Worm (Caenorhabditis elegans): Measurements from ENCODE around the gene srw-12.

The srw-12 gene

DNA sequence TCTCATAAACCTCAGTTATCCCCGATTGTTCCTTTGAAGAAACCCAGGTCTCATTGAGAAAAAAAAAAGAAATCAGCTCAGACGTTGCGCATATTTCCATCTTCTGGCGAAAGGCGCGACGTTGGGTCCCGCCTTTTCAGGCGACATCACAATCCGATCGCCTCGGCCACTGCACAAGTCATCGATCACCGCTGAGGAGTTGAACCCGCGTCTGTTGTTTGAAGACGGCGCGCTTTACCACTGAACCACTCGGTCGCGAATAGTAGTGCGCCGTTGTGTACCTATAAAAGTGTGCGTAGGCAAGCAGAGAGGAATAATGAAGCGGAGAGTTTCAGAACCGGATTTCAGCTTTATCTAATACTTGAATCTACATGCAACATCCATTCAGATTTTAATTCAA is 47.5 kb downstream of the srw-12 start, which contains the start of gene Y75B12B.11 (continued):
- TF ChIP-seq xnd-1 (tag; optimal IDR thresholded peaks at IDR 0.05) (peak; percentile 61), hmg-1.2 (GFP tag; IDR thresholded peaks at IDR 0.05) (peak; percentile 85), let-526 (GFP tag; IDR thresholded peaks at IDR 0.05) (peak; percentile 94), cebp-2 (GFP tag; IDR thresholded peaks at IDR 0.05) (peak; percentile 97), K11D2.4 (GFP tag; IDR thresholded peaks at IDR 0.05) (peak; percentile 60; the same call in 1 of the 2 replicates), ztf-3 (GFP tag; optimal IDR thresholded peaks at IDR 0.05) (peak; percentile 46), C06A6.2 (GFP tag; conservative IDR thresholded peaks at IDR 0.05) (peak; percentile 80), ztf-26 (tag; optimal IDR thresholded peaks at IDR 0.05) (peak; percentile 95), ceh-91 (GFP tag; IDR thresholded peaks at IDR 0.05) (peak; percentile 70), egl-18 (GFP tag; IDR thresholded peaks at IDR 0.05) (peak; percentile 84), attf-6 (GFP tag; IDR thresholded peaks at IDR 0.05) (peak; percentile 93), ztf-22 (GFP tag; optimal IDR thresholded peaks at IDR 0.05) (peak; percentile 31), lsl-1 (GFP tag; optimal IDR thresholded peaks at IDR 0.05) (peak; percentile 83), mxl-1 (tag; optimal IDR thresholded peaks at IDR 0.05) (peak; percentile 96), bed-1 (GFP tag; IDR thresholded peaks at IDR 0.05) (peak; percentile 94; the same call in 1 of the 2 replicates), ceh-100 (GFP tag; IDR thresholded peaks at IDR 0.05) (peak; percentile 85), sdz-38 (tag; optimal IDR thresholded peaks at IDR 0.05) (no peak), hsf-1 (GFP tag; IDR thresholded peaks at IDR 0.05) (peak; percentile 95), B0019.2 (GFP tag; conservative IDR thresholded peaks at IDR 0.05) (peak; percentile 62), nhr-90 (tag; optimal IDR thresholded peaks at IDR 0.05) (peak; percentile 98), dpl-1 (GFP tag; optimal IDR thresholded peaks at IDR 0.05) (peak; percentile 49), hrde-1 (tag; optimal IDR thresholded peaks at IDR 0.05; ENCODE audit: borderline replicate concordance) (peak; percentile 97), unc-62 (GFP tag; optimal IDR thresholded peaks at IDR 0.05) (no peak), efl-1 (GFP tag; optimal IDR thresholded peaks at IDR 0.05) (peak; percentile 62), ceh-79 (tag; optimal IDR thresholded peaks at IDR 0.05) (peak; percentile 97), egrh-3 (GFP tag; IDR thresholded peaks at IDR 0.05) (peak; percentile 78), zfh-2 (GFP tag; conservative IDR thresholded peaks at IDR 0.05) (peak; percentile 95), zim-3 (tag; optimal IDR thresholded peaks at IDR 0.05) (peak; percentile 98), Y95B8A.8 (GFP tag; IDR thresholded peaks at IDR 0.05) (peak; percentile 87; the same call in 1 of the 2 replicates), T26A5.8 (tag; optimal IDR thresholded peaks at IDR 0.05) (peak; percentile 98), F33H1.4 (GFP tag; IDR thresholded peaks at IDR 0.05) (peak; percentile 62)

DNA sequence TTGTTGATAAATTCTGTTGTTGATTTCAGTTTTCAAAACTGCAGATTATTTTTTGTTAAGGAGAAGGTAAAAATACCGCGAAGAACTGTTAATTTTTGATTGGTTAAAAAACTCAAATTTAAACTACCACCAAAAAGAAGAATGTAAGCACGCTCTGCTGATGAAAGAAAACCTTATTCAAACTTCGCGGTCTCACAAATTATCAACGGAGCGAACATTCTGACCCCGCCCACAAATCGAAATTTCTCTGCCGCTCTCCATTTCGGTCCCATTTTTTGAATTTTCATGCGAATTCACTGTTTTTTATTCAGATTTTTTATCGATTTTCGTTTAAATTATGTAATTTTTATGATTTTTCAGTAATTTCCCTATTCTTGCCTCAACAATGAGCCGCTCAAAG is 48.9 kb downstream of the srw-12 start, which contains the start of gene cyn-3:
cyn-3 (plus strand) TSS at position 361 of the 400 bp plus-strand sequence.
- TF ChIP-seq madf-6 (GFP tag; IDR thresholded peaks at IDR 0.05) (peak; percentile 85), ceh-27 (GFP tag; optimal IDR thresholded peaks at IDR 0.05) (peak; percentile 34), B0261.1 (tag; optimal IDR thresholded peaks at IDR 0.05) (peak; percentile 13), lsl-1 (GFP tag; optimal IDR thresholded peaks at IDR 0.05) (peak; percentile 44), F33H1.4 (GFP tag; IDR thresholded peaks at IDR 0.05) (peak; percentile 47), mcd-1 (GFP tag; IDR thresholded peaks at IDR 0.05) (peak; percentile 98), zim-3 (tag; optimal IDR thresholded peaks at IDR 0.05) (no peak), ZK185.1 (tag; optimal IDR thresholded peaks at IDR 0.05; ENCODE audit: poor library complexity, severe bottlenecking) (peak; percentile 74), hsf-1 (GFP tag; IDR thresholded peaks at IDR 0.05) (peak; percentile 88), xnd-1 (tag; optimal IDR thresholded peaks at IDR 0.05) (peak; percentile 30), F23B12.7 (tag; optimal IDR thresholded peaks at IDR 0.05; ENCODE audit: insufficient read depth) (peak; percentile 90), F39B2.1 (GFP tag; IDR thresholded peaks at IDR 0.05) (no peak), tlf-1 (GFP tag; optimal IDR thresholded peaks at IDR 0.05) (peak; percentile 46), ztf-6 (GFP tag; IDR thresholded peaks at IDR 0.05) (no peak; the same call in 1 of the 2 replicates), unc-130 (GFP tag; optimal IDR thresholded peaks at IDR 0.05) (no peak), Y56A3A.18 (GFP tag; IDR thresholded peaks at IDR 0.05) (no peak), athp-1 (tag; optimal IDR thresholded peaks at IDR 0.05) (no peak), lin-40 (tag; optimal IDR thresholded peaks at IDR 0.05) (peak; percentile 76), K11D2.4 (GFP tag; IDR thresholded peaks at IDR 0.05) (no peak; the same call in 1 of the 2 replicates), lin-54 (GFP tag; optimal IDR thresholded peaks at IDR 0.05) (peak; percentile 99), attf-6 (GFP tag; IDR thresholded peaks at IDR 0.05) (peak; percentile 50; the same call in 1 of the 2 replicates), Y53G8AR.9 (GFP tag; conservative IDR thresholded peaks at IDR 0.05) (peak; percentile 59; the same call in 1 of the 2 replicates), cebp-1 (GFP tag; IDR thresholded peaks at IDR 0.05) (no peak), cebp-1 (tag; optimal IDR thresholded peaks at IDR 0.05) (peak; percentile 67)

Data from whole organism, young adult.